Worm (Caenorhabditis elegans) whole organism, early embryonic: ENCODE results near the gene F46B3.9.

Source experiments
- B0310.2 ChIP-seq: sonication (generic microtip); optimal IDR thresholded peaks from 2 replicates; lab custom pipeline; 2016; ENCODE audit warnings: mild to moderate bottlenecking, missing genetic modification characterization, missing compliant biosample characterization
- F13C5.2 ChIP-seq: sonication (generic microtip); optimal IDR thresholded peaks from 2 replicates; lab custom pipeline; 2017; ENCODE audit warnings: mild to moderate bottlenecking, missing genetic modification characterization, inconsistent platforms, missing compliant biosample characterization
- aly-1 ChIP-seq: sonication (generic microtip); optimal IDR thresholded peaks from 2 replicates; lab custom pipeline; 2016; ENCODE audit warnings: missing genetic modification characterization, missing compliant biosample characterization
- ama-1 ChIP-seq: fragments of 150-350 bp; optimal IDR thresholded peaks from 2 replicates; lab custom pipeline; 2014
- ceh-13 ChIP-seq: fragments of 200-800 bp; sonication (Bioruptor generic); optimal IDR thresholded peaks from 2 replicates; lab custom pipeline; 2018; ENCODE audit warnings: mild to moderate bottlenecking, missing genetic modification characterization, missing compliant biosample characterization
- ceh-36 ChIP-seq: sonication (generic microtip); optimal IDR thresholded peaks from 2 replicates; lab custom pipeline; 2016; ENCODE audit warnings: missing genetic modification characterization, inconsistent platforms, missing compliant biosample characterization
- ets-7 ChIP-seq: sonication (generic microtip); optimal IDR thresholded peaks from 2 replicates; lab custom pipeline; 2016; ENCODE audit warnings: missing genotype, missing genetic modification characterization, missing compliant biosample characterization
- flt-1 ChIP-seq: fragments of 200-800 bp; sonication (Bioruptor generic); IDR thresholded peaks from 2 replicates; pipeline ENCODE4 v1.3.6; 2022; ENCODE audit warnings: missing genetic modification characterization, missing compliant biosample characterization
- hmbx-1 ChIP-seq: sonication (generic microtip); optimal IDR thresholded peaks from 2 replicates; lab custom pipeline; 2016; ENCODE audit warnings: mild to moderate bottlenecking, missing genetic modification characterization, missing compliant biosample characterization
- hmg-4 ChIP-seq: fragments of 200-800 bp; sonication (Bioruptor generic); optimal IDR thresholded peaks from 2 replicates; lab custom pipeline; 2018; ENCODE audit warnings: mild to moderate bottlenecking, missing genetic modification characterization, missing compliant biosample characterization
- hnd-1 ChIP-seq: sonication (generic microtip); optimal IDR thresholded peaks from 2 replicates; lab custom pipeline; 2016; ENCODE audit warnings: missing genetic modification characterization, missing compliant biosample characterization
- pes-1 ChIP-seq: fragments of 200-800 bp; sonication (Bioruptor generic); IDR thresholded peaks from 2 replicates; pipeline ENCODE4 v1.3.6; 2022; ENCODE audit warnings: missing genetic modification reagents, missing genetic modification characterization, missing compliant biosample characterization
- scrt-1 ChIP-seq: fragments of 200-800 bp; sonication (Bioruptor generic); IDR thresholded peaks from 2 replicates; pipeline ENCODE4 v1.3.6; 2022; ENCODE audit warnings: missing genetic modification characterization, missing compliant biosample characterization
- sea-1 ChIP-seq: fragments of 200-800 bp; sonication (Bioruptor generic); conservative IDR thresholded peaks from 2 replicates; pipeline ENCODE4 v1.3.6; 2022; ENCODE audit warnings: missing genetic modification characterization, missing compliant biosample characterization
- tbx-11 ChIP-seq: fragments of 200-800 bp; sonication (Bioruptor generic); IDR thresholded peaks from 2 replicates; pipeline ENCODE4 v1.3.6; 2022; ENCODE audit warnings: missing genetic modification characterization, missing compliant biosample characterization
- tbx-37 ChIP-seq: fragments of 200-800 bp; sonication (Bioruptor generic); conservative IDR thresholded peaks from 2 replicates; pipeline ENCODE4 v1.3.6; 2022; ENCODE audit warnings: missing genetic modification reagents, missing genetic modification characterization, missing compliant biosample characterization
- tra-4 ChIP-seq: sonication (generic microtip); optimal IDR thresholded peaks from 2 replicates; lab custom pipeline; 2017; ENCODE audit warnings: missing genetic modification characterization, missing compliant biosample characterization

F46B3.9 gene

ce11 chrV:20656626-20657025 is 30.7 kb upstream of the F46B3.9 start:
- TF ChIP-seq ceh-36 (tag; lab: Kevin White, UChicago): no peak
- no peak for TF ChIP-seq ceh-13 (GFP tag; lab: Kevin White, UChicago)
- TF ChIP-seq pes-1 (GFP tag; lab: Robert Waterston, UW): no peak
- no peak for TF ChIP-seq F13C5.2 (tag; lab: Kevin White, UChicago)
- TF ChIP-seq B0310.2: no peak
- no peak for TF ChIP-seq tra-4
- TF ChIP-seq ets-7 (tag; lab: Kevin White, UChicago): no peak
- no peak for TF ChIP-seq hmbx-1
- no peak for TF ChIP-seq hmg-4 (GFP tag; lab: Kevin White, UChicago)

ce11 chrV:20655174-20655573 is 29.2 kb upstream of the F46B3.9 start:
- TF ChIP-seq ets-7 (tag; lab: Kevin White, UChicago) (no peak), tbx-11 (GFP tag; lab: Robert Waterston, UW) (no peak), F13C5.2 (tag; lab: Kevin White, UChicago) (no peak), hmg-4 (GFP tag; lab: Kevin White, UChicago) (no peak)

- TF ChIP-seq tbx-37 (no peak), aly-1 (tag; lab: Kevin White, UChicago) (no peak), pes-1 (GFP tag; lab: Robert Waterston, UW) (no peak), ceh-36 (tag; lab: Kevin White, UChicago) (no peak), B0310.2 (no peak), hmg-4 (GFP tag; lab: Kevin White, UChicago) (no peak), sea-1 (GFP tag; lab: Robert Waterston, UW) (no peak), ceh-13 (GFP tag; lab: Kevin White, UChicago) (no peak), tra-4 (no peak), hmbx-1 (no peak), flt-1 (no peak), hnd-1 (tag; lab: Kevin White, UChicago) (no peak), F13C5.2 (tag; lab: Kevin White, UChicago) (no peak), tbx-11 (GFP tag; lab: Robert Waterston, UW) (no peak), scrt-1 (GFP tag; lab: Robert Waterston, UW) (no peak)
Measured at ce11 chrV:20654350-20654749, 28.4 kb upstream of the F46B3.9 start, which contains the start of gene mnr-1. Gene mnr-1, plus strand, starts transcription at chrV:20654650.

DNA sequence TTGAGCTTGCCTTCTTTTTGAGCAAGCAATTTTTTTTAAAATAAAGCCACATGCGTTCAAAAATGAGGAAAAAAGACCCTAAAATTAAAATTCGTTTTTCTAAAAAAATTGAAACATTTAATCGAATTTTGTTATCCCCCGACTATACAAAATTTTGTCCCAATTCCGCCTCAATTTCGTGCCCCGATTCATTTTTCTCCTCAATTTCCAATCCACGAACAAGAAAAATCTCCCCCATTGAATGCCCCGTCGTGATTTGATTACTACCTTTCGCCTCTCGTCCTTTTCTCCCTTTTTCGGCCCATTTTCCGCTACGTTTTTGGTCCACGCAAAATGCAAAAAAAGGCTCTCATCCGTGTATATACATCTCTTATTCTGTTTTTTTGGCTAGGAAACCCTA is 26.0 kb upstream of the F46B3.9 start:
- TF ChIP-seq pes-1 (GFP tag; lab: Robert Waterston, UW) (no peak), F13C5.2 (tag; lab: Kevin White, UChicago) (no peak), tbx-37 (no peak), tbx-11 (GFP tag; lab: Robert Waterston, UW) (no peak), ceh-13 (GFP tag; lab: Kevin White, UChicago) (no peak), tra-4 (no peak), ceh-36 (tag; lab: Kevin White, UChicago) (no peak), aly-1 (tag; lab: Kevin White, UChicago) (no peak), sea-1 (GFP tag; lab: Robert Waterston, UW) (no peak), hmbx-1 (no peak), hnd-1 (tag; lab: Kevin White, UChicago) (no peak), ets-7 (tag; lab: Kevin White, UChicago) (no peak), ama-1 (lab: Kevin White, UChicago) (no peak), scrt-1 (GFP tag; lab: Robert Waterston, UW) (no peak), B0310.2 (no peak)

DNA sequence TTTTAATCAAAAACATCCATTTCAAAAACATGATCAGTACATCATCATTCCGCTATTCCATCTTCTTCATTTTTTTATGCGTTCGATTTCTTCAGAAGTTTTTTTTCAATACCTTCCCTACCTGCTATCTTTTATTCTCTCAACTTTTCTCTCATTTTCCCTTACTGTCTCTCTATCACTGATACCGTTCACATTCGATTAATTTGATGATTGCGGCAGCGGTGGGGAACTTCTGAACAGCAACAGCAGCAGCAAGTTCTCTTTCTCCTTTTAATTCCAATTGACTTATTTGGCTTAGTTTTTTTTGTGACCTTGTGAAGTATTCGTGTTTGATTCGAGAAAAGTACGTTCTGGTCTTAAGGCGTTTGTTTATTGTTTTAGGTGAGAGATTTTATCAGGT is 22.9 kb upstream of the F46B3.9 start:
- TF ChIP-seq hnd-1 (tag; lab: Kevin White, UChicago) (no peak), ceh-36 (tag; lab: Kevin White, UChicago) (no peak), pes-1 (GFP tag; lab: Robert Waterston, UW) (no peak), tra-4 (no peak), sea-1 (GFP tag; lab: Robert Waterston, UW) (no peak), ceh-13 (GFP tag; lab: Kevin White, UChicago) (no peak), tbx-11 (GFP tag; lab: Robert Waterston, UW) (no peak), aly-1 (tag; lab: Kevin White, UChicago) (no peak), ets-7 (tag; lab: Kevin White, UChicago) (no peak), hmg-4 (GFP tag; lab: Kevin White, UChicago) (no peak), B0310.2 (no peak), flt-1 (no peak), hmbx-1 (no peak), F13C5.2 (tag; lab: Kevin White, UChicago) (no peak), scrt-1 (GFP tag; lab: Robert Waterston, UW) (no peak)

ce11 chrV:20645479-20645878 is 19.5 kb upstream of the F46B3.9 start:
- no peak for TF ChIP-seq hmbx-1
- no peak for TF ChIP-seq B0310.2
- no peak for TF ChIP-seq aly-1 (tag; lab: Kevin White, UChicago)
- no peak for TF ChIP-seq ets-7 (tag; lab: Kevin White, UChicago)
- no peak for TF ChIP-seq tbx-37
- TF ChIP-seq hmg-4 (GFP tag; lab: Kevin White, UChicago): no peak

DNA sequence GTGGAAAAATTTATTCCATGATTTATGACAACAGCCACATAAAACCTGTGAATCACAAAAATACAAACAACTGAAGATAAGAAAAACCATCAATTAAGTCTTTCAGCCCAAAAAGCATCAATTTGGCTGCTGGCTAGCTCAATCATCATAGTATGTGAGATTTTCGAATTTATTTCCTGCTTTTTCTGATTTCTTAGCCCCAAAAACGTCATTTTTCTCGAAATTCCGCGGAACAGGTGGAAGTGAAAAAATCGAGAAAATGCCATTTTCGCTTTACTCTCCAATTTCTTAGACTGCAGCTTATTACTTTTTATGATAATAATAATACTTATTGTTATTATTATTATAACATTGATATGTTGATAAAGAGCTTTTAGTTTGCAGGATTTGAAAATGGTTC is 16.0 kb upstream of the F46B3.9 start, which contains the start of gene srxa-15:
srxa-15 (plus strand) TSS at position 301 of the 400 bp plus-strand sequence.
- TF ChIP-seq tbx-11 (GFP tag; lab: Robert Waterston, UW): no peak
- no peak for TF ChIP-seq pes-1 (GFP tag; lab: Robert Waterston, UW)
- no peak for TF ChIP-seq tra-4
- no peak for TF ChIP-seq B0310.2
- TF ChIP-seq hmbx-1: no peak
- TF ChIP-seq hnd-1 (tag; lab: Kevin White, UChicago): no peak
- TF ChIP-seq sea-1 (GFP tag; lab: Robert Waterston, UW): no peak
- no peak for TF ChIP-seq ceh-36 (tag; lab: Kevin White, UChicago)
- TF ChIP-seq F13C5.2 (tag; lab: Kevin White, UChicago): no peak
- TF ChIP-seq scrt-1 (GFP tag; lab: Robert Waterston, UW): no peak
- TF ChIP-seq aly-1 (tag; lab: Kevin White, UChicago): no peak
- TF ChIP-seq flt-1: no peak
- TF ChIP-seq ceh-13 (GFP tag; lab: Kevin White, UChicago): no peak
- TF ChIP-seq ama-1 (lab: Kevin White, UChicago): no peak
- TF ChIP-seq ets-7 (tag; lab: Kevin White, UChicago): no peak
- no peak for TF ChIP-seq tbx-37
- no peak for TF ChIP-seq hmg-4 (GFP tag; lab: Kevin White, UChicago)
